Worm (Caenorhabditis elegans): Measurements from ENCODE around the gene aakg-1.

DNA sequence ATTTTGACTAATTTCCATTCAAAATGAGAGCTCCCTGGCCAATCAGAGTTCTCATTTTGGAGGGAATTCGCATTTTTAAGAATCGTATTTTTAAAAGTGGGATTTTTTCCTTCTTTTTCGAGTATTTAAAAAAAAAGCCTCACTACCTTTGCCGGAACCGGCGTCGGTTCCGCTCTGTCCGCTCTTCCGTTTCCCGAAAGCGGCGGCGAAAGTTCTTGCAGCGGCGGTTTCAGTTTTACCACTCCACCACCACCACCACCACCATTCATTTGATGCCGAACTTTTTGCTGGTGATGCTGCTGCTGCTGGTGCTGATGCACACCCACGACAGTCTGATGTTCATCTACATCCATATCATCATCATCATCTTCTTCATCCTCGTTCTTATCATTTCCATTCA lies 26.9 kb upstream of the aakg-1 start:
- TF ChIP-seq C16A3.4 (tag; optimal IDR thresholded peaks at IDR 0.05) (no peak), ceh-88 (GFP tag; IDR thresholded peaks at IDR 0.05) (no peak), F16B12.6 (tag; optimal IDR thresholded peaks at IDR 0.05) (no peak), unc-86 (tag; optimal IDR thresholded peaks at IDR 0.05) (no peak), lin-15B (tag; optimal IDR thresholded peaks at IDR 0.05) (no peak), elt-3 (tag; optimal IDR thresholded peaks at IDR 0.05) (no peak), ztf-11 (tag; optimal IDR thresholded peaks at IDR 0.05) (no peak), nhr-76 (tag; optimal IDR thresholded peaks at IDR 0.05) (no peak)

All from whole organism, L1 larva.